Worm (Caenorhabditis elegans): ENCODE results near the gene sfxn-1.4.

Gene sfxn-1.4

DNA sequence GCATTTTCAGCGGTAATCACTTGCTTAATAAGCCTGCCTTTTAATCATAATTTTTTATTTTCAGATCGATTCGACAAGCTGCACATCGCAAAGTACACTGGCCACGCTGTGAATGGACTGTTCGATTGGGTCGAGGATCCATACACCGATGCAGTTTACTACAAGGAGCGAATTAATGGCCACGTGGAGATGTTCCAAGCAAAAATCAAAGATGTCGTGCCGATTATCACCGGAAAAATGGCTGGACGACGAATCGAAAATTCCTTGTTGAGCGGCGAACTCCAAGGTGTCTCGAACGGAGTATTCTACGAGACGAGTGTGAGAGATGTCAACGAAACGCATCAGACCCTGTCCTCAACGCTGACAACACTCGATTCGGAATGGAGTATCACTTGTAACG lies 46.4 kb upstream of the sfxn-1.4 start:
- no peak for TF ChIP-seq pag-3 (tag; optimal IDR thresholded peaks at IDR 0.05; ENCODE audit: borderline replicate concordance, insufficient read depth)
- no peak for TF ChIP-seq nhr-76 (tag; optimal IDR thresholded peaks at IDR 0.05)
- TF ChIP-seq grh-1 (GFP tag; IDR thresholded peaks at IDR 0.05): no peak
- TF ChIP-seq C16A3.4 (tag; optimal IDR thresholded peaks at IDR 0.05): no peak
- no peak for TF ChIP-seq xbp-1 (tag; optimal IDR thresholded peaks at IDR 0.05)
- TF ChIP-seq zag-1 (tag; optimal IDR thresholded peaks at IDR 0.05): no peak
- no peak for TF ChIP-seq ces-1 (GFP tag; optimal IDR thresholded peaks at IDR 0.05)
- TF ChIP-seq mep-1 (tag; optimal IDR thresholded peaks at IDR 0.05): no peak
- no peak for TF ChIP-seq aha-1 (tag; optimal IDR thresholded peaks at IDR 0.05)
- no peak for TF ChIP-seq irx-1 (tag; optimal IDR thresholded peaks at IDR 0.05)
- TF ChIP-seq lir-3 (tag; optimal IDR thresholded peaks at IDR 0.05; ENCODE audit: poor library complexity): no peak
- no peak for TF ChIP-seq nhr-12 (tag; optimal IDR thresholded peaks at IDR 0.05)
- TF ChIP-seq ceh-8 (GFP tag; optimal IDR thresholded peaks at IDR 0.05): no peak
- TF ChIP-seq efl-1 (optimal IDR thresholded peaks at IDR 0.05): no peak
- no peak for TF ChIP-seq efl-1 (GFP tag; optimal IDR thresholded peaks at IDR 0.05 in 1 of 2)
- no peak for TF ChIP-seq alr-1 (tag; optimal IDR thresholded peaks at IDR 0.05; ENCODE audit: borderline replicate concordance)

ce11 chrII:11726470-11727106 lies 45.6 kb upstream of the sfxn-1.4 start, which contains the start of gene F13D12.5:
F13D12.5 (plus strand) TSS chrII:11726814.
- TF ChIP-seq rnt-1 (tag; optimal IDR thresholded peaks at IDR 0.05): no peak
- TF ChIP-seq nhr-71 (tag; optimal IDR thresholded peaks at IDR 0.05): peak; percentile 30

- TF ChIP-seq ceh-63 (GFP tag; optimal IDR thresholded peaks at IDR 0.05) (no peak), unc-86 (tag; optimal IDR thresholded peaks at IDR 0.05) (no peak), vab-15 (tag; optimal IDR thresholded peaks at IDR 0.05) (no peak), nhr-19 (GFP tag; conservative IDR thresholded peaks at IDR 0.05) (no peak), sptf-1 (tag; optimal IDR thresholded peaks at IDR 0.05) (no peak), sup-37 (GFP tag; optimal IDR thresholded peaks at IDR 0.05) (no peak), unc-130 (tag; optimal IDR thresholded peaks at IDR 0.05) (no peak), efl-1 (optimal IDR thresholded peaks at IDR 0.05) (no peak), efl-1 (GFP tag; optimal IDR thresholded peaks at IDR 0.05 in 1 of 2) (no peak), swsn-7 (tag; optimal IDR thresholded peaks at IDR 0.05) (no peak), mdl-1 (tag; optimal IDR thresholded peaks at IDR 0.05) (no peak), unc-30 (tag; optimal IDR thresholded peaks at IDR 0.05) (no peak), efl-3 (GFP tag; optimal IDR thresholded peaks at IDR 0.05) (no peak)
These were observed 44.6 kb upstream of the sfxn-1.4 start for ce11 chrII:11725615-11726014.

DNA sequence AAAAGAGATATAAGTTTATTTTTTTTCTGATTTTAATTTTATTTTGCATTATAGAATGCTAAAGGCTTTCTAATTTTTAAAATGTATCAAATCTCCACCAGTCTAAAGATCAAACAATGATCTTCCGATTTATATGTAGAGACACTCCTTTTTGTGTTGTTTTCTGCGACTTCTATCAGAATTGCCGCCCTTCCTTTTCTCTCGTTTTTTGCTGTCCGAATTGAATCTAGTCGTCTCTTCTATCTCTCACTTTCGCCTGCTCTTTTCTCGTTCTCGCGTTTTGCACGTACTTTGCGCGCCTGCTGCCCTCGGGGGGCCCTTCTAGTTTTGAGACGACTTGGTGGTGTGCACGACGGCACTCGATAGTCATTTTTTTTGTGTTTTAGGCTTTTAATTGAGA lies 43.3 kb upstream of the sfxn-1.4 start:
- no peak for TF ChIP-seq lin-13 (GFP tag; optimal IDR thresholded peaks at IDR 0.05)
- TF ChIP-seq Y116A8C.19 (tag; optimal IDR thresholded peaks at IDR 0.05; ENCODE audit: borderline replicate concordance): no peak
- TF ChIP-seq lin-35 (GFP tag; optimal IDR thresholded peaks at IDR 0.05): peak; percentile 27 to 52
- TF ChIP-seq sptf-1 (tag; optimal IDR thresholded peaks at IDR 0.05): no peak
- peak; percentile 51 for TF ChIP-seq swsn-7 (tag; optimal IDR thresholded peaks at IDR 0.05)
- no peak for TF ChIP-seq nhr-11 (tag; optimal IDR thresholded peaks at IDR 0.05)
- no peak for TF ChIP-seq fos-1 (tag; optimal IDR thresholded peaks at IDR 0.05)
- TF ChIP-seq mef-2 (tag; optimal IDR thresholded peaks at IDR 0.05): no peak
- peak; percentile 57 for TF ChIP-seq nhr-85 (tag)
- TF ChIP-seq C04F5.9 (tag; optimal IDR thresholded peaks at IDR 0.05): no peak
- no peak for TF ChIP-seq fkh-8 (tag; optimal IDR thresholded peaks at IDR 0.05)
- peak; percentile 59 for TF ChIP-seq blmp-1 (tag; optimal IDR thresholded peaks at IDR 0.05)
- TF ChIP-seq snu-23 (GFP tag; optimal IDR thresholded peaks at IDR 0.05): peak; percentile 79
- TF ChIP-seq sox-4 (tag; optimal IDR thresholded peaks at IDR 0.05): no peak
- no peak for TF ChIP-seq C16A3.4 (tag; optimal IDR thresholded peaks at IDR 0.05)
- no peak for TF ChIP-seq hpl-2 (GFP tag; optimal IDR thresholded peaks at IDR 0.05)
- peak; percentile 38 for TF ChIP-seq dsc-1 (tag; optimal IDR thresholded peaks at IDR 0.05)
- TF ChIP-seq fkh-4 (tag; optimal IDR thresholded peaks at IDR 0.05; ENCODE audit: borderline replicate concordance): no peak
- peak; percentile 23 to 44 for TF ChIP-seq lsy-2 (tag; optimal IDR thresholded peaks at IDR 0.05)
- peak; percentile 43 for TF ChIP-seq tbx-2 (tag; optimal IDR thresholded peaks at IDR 0.05)
- no peak for TF ChIP-seq hlh-17 (GFP tag; optimal IDR thresholded peaks at IDR 0.05; ENCODE audit: borderline replicate concordance)
- no peak for TF ChIP-seq nhr-12 (tag; optimal IDR thresholded peaks at IDR 0.05)
- no peak for TF ChIP-seq unc-130 (tag; optimal IDR thresholded peaks at IDR 0.05)
- no peak for TF ChIP-seq nhr-90 (tag; optimal IDR thresholded peaks at IDR 0.05; ENCODE audit: poor library complexity)

Data from whole organism, L1 larva.